Worm (Caenorhabditis elegans) whole organism, L2 larva: ENCODE measurements around the gene srr-9.

ENCODE experiments used
- ZK546.5 ChIP-seq: sonication (generic microtip); optimal IDR thresholded peaks from 2 replicates; lab custom pipeline; 2017; ENCODE audit warnings: missing biosample characterization, missing genetic modification characterization
- ceh-16 ChIP-seq: fragments of 150-350 bp; optimal IDR thresholded peaks from 2 replicates; lab custom pipeline; 2014; ENCODE audit warnings: missing biosample characterization, missing genetic modification characterization
- elt-1 ChIP-seq: fragments of 150-350 bp; optimal IDR thresholded peaks from 2 replicates; lab custom pipeline; 2014; ENCODE audit warnings: missing biosample characterization, missing genetic modification characterization
- lin-13 ChIP-seq: fragments of 150-350 bp; optimal IDR thresholded peaks from 2 replicates; lab custom pipeline; 2014; ENCODE audit warnings: missing biosample characterization, missing genetic modification reagents, missing genetic modification characterization
- nhr-10 ChIP-seq: sonication (generic microtip); optimal IDR thresholded peaks from 2 replicates; lab custom pipeline; 2017; ENCODE audit warnings: missing biosample characterization, missing genetic modification characterization
- nhr-11 ChIP-seq: fragments of 150-350 bp; optimal IDR thresholded peaks from 2 replicates; lab custom pipeline; 2014; ENCODE audit warnings: missing biosample characterization, missing genetic modification characterization
- nhr-12 ChIP-seq: fragments of 150-350 bp; optimal IDR thresholded peaks from 2 replicates; lab custom pipeline; 2014; ENCODE audit warnings: missing biosample characterization, missing genetic modification characterization
- nhr-77 ChIP-seq: fragments of 150-350 bp; optimal IDR thresholded peaks from 2 replicates; lab custom pipeline; 2014; ENCODE audit warnings: missing biosample characterization, missing genetic modification characterization
- unc-39 ChIP-seq: fragments of 150-350 bp; optimal IDR thresholded peaks from 2 replicates; lab custom pipeline; 2014; ENCODE audit warnings: missing biosample characterization, missing genetic modification characterization
- unc-62 ChIP-seq: fragments of 150-350 bp; optimal IDR thresholded peaks from 2 replicates; lab custom pipeline; 2014; ENCODE audit warnings: missing biosample characterization, missing genetic modification reagents, missing genetic modification characterization

ce11 chrV:7773647-7774046 lies 35.8 kb downstream of the srr-9 start:
- no peak for TF ChIP-seq lin-13 (GFP tag; lab: Kevin White, UChicago)
- no peak for TF ChIP-seq ceh-16 (tag; lab: Kevin White, UChicago)
- TF ChIP-seq nhr-77 = no peak
- TF ChIP-seq elt-1 (tag; lab: Kevin White, UChicago) = no peak
- TF ChIP-seq nhr-11 = no peak
- TF ChIP-seq unc-62 (GFP tag; lab: Kevin White, UChicago) = no peak
- TF ChIP-seq ZK546.5 (tag; lab: Kevin White, UChicago) = no peak
- no peak for TF ChIP-seq nhr-12 (tag; lab: Kevin White, UChicago)
- TF ChIP-seq nhr-10 (tag; lab: Kevin White, UChicago) = no peak
- TF ChIP-seq unc-39 = no peak
